Worm (Caenorhabditis elegans) whole organism, L4/young adult: ENCODE data around the gene D2007.2.

Source experiments
- W03F9.2 ChIP-seq: fragments of 150-350 bp; optimal IDR thresholded peaks from 2 replicates; lab custom pipeline; 2014; ENCODE audit warnings: missing biosample characterization, missing genetic modification characterization
- him-1 ChIP-seq: sonication (generic microtip); optimal IDR thresholded peaks from 2 replicates; lab custom pipeline; 2016; ENCODE audit warnings: missing genotype, missing genetic modification reagents, missing genetic modification characterization, missing compliant biosample characterization

DNA sequence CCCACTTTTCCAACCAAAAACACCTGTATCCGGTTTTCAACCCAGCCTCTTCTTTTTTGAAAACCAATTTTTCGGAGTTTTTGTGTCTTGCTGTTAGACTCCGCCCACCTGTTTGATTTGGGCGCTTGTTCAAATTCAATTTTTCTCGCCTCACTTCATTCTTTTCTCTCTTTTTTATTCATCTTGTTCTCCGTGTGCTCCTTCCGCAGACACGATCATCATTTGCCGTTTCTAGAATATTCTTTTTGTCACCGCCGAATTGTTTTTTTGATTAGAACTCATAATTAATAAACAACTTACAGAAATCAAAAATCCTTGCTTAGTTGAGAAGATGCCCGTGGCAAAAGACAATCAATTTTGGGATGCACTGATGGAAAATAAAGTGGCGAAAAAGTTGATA lies 30.2 kb downstream of the D2007.2 start, which contains the start of gene C50C3.5:
- TF ChIP-seq W03F9.2 (no peak), him-1 (tag; lab: Kevin White, UChicago) (no peak)
